Fruit fly (Drosophila melanogaster): ENCODE measurements around the gene Antp.

dm6 chr3R:6853002-6853401 lies 146.0 kb downstream of the Antp start:
- TF ChIP-seq CG9705 (GFP tag; optimal IDR thresholded peaks at IDR 0.05) (no peak), Dfd (GFP tag; optimal IDR thresholded peaks at IDR 0.05) (no peak), woc (GFP tag; optimal IDR thresholded peaks at IDR 0.05) (no peak), usp (GFP tag; optimal IDR thresholded peaks at IDR 0.05) (no peak), dmrt93B (GFP tag; optimal IDR thresholded peaks at IDR 0.05) (no peak), fru (GFP tag; optimal IDR thresholded peaks at IDR 0.05) (no peak), tai (GFP tag; optimal IDR thresholded peaks at IDR 0.05) (no peak), N (GFP tag; optimal IDR thresholded peaks at IDR 0.05) (no peak), br (GFP tag; optimal IDR thresholded peaks at IDR 0.05) (no peak), CG32264 (GFP tag; optimal IDR thresholded peaks at IDR 0.05) (no peak), h (GFP tag; optimal IDR thresholded peaks at IDR 0.05) (no peak), jim (GFP tag; optimal IDR thresholded peaks at IDR 0.05) (no peak)

All from whole organism, wandering third instar larva.